Worm (Caenorhabditis elegans) whole organism, L1 larva: ENCODE data around the gene acbp-4.

Experiments used
- C16A3.4 ChIP-seq: fragments of 150-350 bp; optimal IDR thresholded peaks from 2 replicates; lab custom pipeline; 2014; ENCODE audit warnings: missing biosample characterization, missing genetic modification characterization
- C34B4.2 ChIP-seq: sonication (generic microtip); optimal IDR thresholded peaks from 2 replicates; lab custom pipeline; 2017; ENCODE audit warnings: mild to moderate bottlenecking, missing genetic modification characterization, missing compliant biosample characterization
- F16B12.6 ChIP-seq: fragments of 150-350 bp; optimal IDR thresholded peaks from 2 replicates; lab custom pipeline; 2014; ENCODE audit warnings: missing biosample characterization, missing genetic modification characterization
- aha-1 ChIP-seq: fragments of 150-350 bp; optimal IDR thresholded peaks from 2 replicates; lab custom pipeline; 2014; ENCODE audit warnings: missing biosample characterization, missing genetic modification characterization
- blmp-1 ChIP-seq: fragments of 150-350 bp; optimal IDR thresholded peaks from 2 replicates; lab custom pipeline; 2014; ENCODE audit warnings: missing biosample characterization, missing genetic modification characterization
- ceh-63 ChIP-seq: fragments of 200-800 bp; sonication (Bioruptor generic); optimal IDR thresholded peaks from 2 replicates; lab custom pipeline; 2018; ENCODE audit warnings: mild to moderate bottlenecking, missing genetic modification characterization, missing compliant biosample characterization
- ceh-82 ChIP-seq, 3 experiments: fragments of 150-350 bp in 1 of 3; sonication (generic microtip) in 2 of 3; optimal IDR thresholded peaks; 2 replicates each; lab custom pipeline; 2014 to 2017; ENCODE audit warnings: missing biosample characterization in 3 of 3, missing genetic modification characterization in 3 of 3
- dpl-1 ChIP-seq, 3 experiments: fragments of 150-350 bp in 2 of 3; sonication (generic microtip) in 1 of 3; optimal IDR thresholded peaks; 2 replicates each; lab custom pipeline; 2014 to 2017; ENCODE audit warnings: missing biosample characterization in 3 of 3, missing genetic modification characterization in 3 of 3, missing genetic modification reagents in 3 of 3
- dsc-1 ChIP-seq: sonication (generic microtip); optimal IDR thresholded peaks from 2 replicates; lab custom pipeline; 2016; ENCODE audit warnings: mild to moderate bottlenecking, missing genetic modification characterization, missing compliant biosample characterization
- efl-1 ChIP-seq, 4 experiments: fragments of 150-350 bp; optimal IDR thresholded peaks in 3 of 4; peaks in 1 of 4; 1 replicate in 1 of 4; 2 replicates in 3 of 4; lab custom pipeline; 2014; ENCODE audit warnings: missing biosample characterization in 2 of 4, missing genetic modification characterization in 2 of 4, missing genetic modification reagents in 2 of 4
- egl-27 ChIP-seq, 2 experiments: fragments of 150-350 bp in 1 of 2; sonication (generic microtip); optimal IDR thresholded peaks; 3 replicates each; lab custom pipeline; 2017 to 2018; ENCODE audit warnings: missing biosample characterization in 2 of 2, missing genetic modification characterization in 2 of 2, missing genetic modification reagents in 2 of 2
- elt-2 ChIP-seq: sonication (generic microtip); optimal IDR thresholded peaks from 2 replicates; lab custom pipeline; 2016; ENCODE audit warnings: missing genetic modification characterization, mild to moderate bottlenecking, inconsistent platforms, missing compliant biosample characterization, missing genetic modification reagents
- elt-3 ChIP-seq, 6 experiments: fragments of 150-350 bp in 1 of 6; sonication (generic microtip); optimal IDR thresholded peaks; 2 replicates each; lab custom pipeline; 2017 to 2018; ENCODE audit warnings: missing biosample characterization in 6 of 6, missing genetic modification characterization in 6 of 6, inconsistent platforms in 1 of 6
- grh-1 ChIP-seq: fragments of 200-800 bp; sonication (Bioruptor generic); IDR thresholded peaks from 2 replicates; pipeline ENCODE4 v1.3.6; 2022; ENCODE audit warnings: missing genetic modification reagents, missing genetic modification characterization, missing compliant biosample characterization
- isw-1 ChIP-seq: fragments of 200-800 bp; sonication (Bioruptor generic); IDR thresholded peaks from 2 replicates; pipeline ENCODE4 v1.3.6; 2022; ENCODE audit warnings: missing genetic modification characterization, missing compliant biosample characterization
- lin-13 ChIP-seq: fragments of 150-350 bp; optimal IDR thresholded peaks from 2 replicates; lab custom pipeline; 2014; ENCODE audit warnings: missing biosample characterization, missing genetic modification reagents, missing genetic modification characterization
- lin-14 ChIP-seq: fragments of 200-800 bp; sonication (Bioruptor generic); optimal IDR thresholded peaks from 2 replicates; lab custom pipeline; 2018; ENCODE audit warnings: mild to moderate bottlenecking, missing genetic modification characterization, moderate library complexity, missing compliant biosample characterization
- lin-35 ChIP-seq, 2 experiments: fragments of 150-350 bp; optimal IDR thresholded peaks; 2 replicates each; lab custom pipeline; 2014; ENCODE audit warnings: missing biosample characterization in 2 of 2, missing genetic modification characterization in 2 of 2, missing genetic modification reagents in 2 of 2
- lsy-2 ChIP-seq, 2 experiments: fragments of 150-350 bp; optimal IDR thresholded peaks; 2 replicates each; lab custom pipeline; 2014; ENCODE audit warnings: missing biosample characterization in 2 of 2, missing genetic modification characterization in 2 of 2
- mdl-1 ChIP-seq, 2 experiments: fragments of 150-350 bp; optimal IDR thresholded peaks; 2 replicates each; lab custom pipeline; 2014 to 2017; ENCODE audit warnings: missing biosample characterization in 2 of 2, missing genetic modification characterization in 2 of 2, inconsistent platforms in 1 of 2
- mep-1 ChIP-seq: fragments of 150-350 bp; optimal IDR thresholded peaks from 2 replicates; lab custom pipeline; 2014; ENCODE audit warnings: missing biosample characterization, missing genetic modification characterization
- nhr-19 ChIP-seq: fragments of 200-800 bp; sonication (Bioruptor generic); conservative IDR thresholded peaks from 2 replicates; pipeline ENCODE4 v1.3.6; 2022; ENCODE audit warnings: missing genetic modification characterization, missing compliant biosample characterization
- nhr-20 ChIP-seq: sonication (generic microtip); optimal IDR thresholded peaks from 2 replicates; lab custom pipeline; 2016; ENCODE audit warnings: mild to moderate bottlenecking, missing genetic modification characterization, missing compliant biosample characterization
- nhr-47 ChIP-seq: sonication (generic microtip); optimal IDR thresholded peaks from 2 replicates; lab custom pipeline; 2016; ENCODE audit warnings: mild to moderate bottlenecking, missing genetic modification characterization, moderate library complexity, missing compliant biosample characterization
- nhr-71 ChIP-seq: sonication (generic microtip); optimal IDR thresholded peaks from 2 replicates; lab custom pipeline; 2016; ENCODE audit warnings: mild to moderate bottlenecking, missing genetic modification characterization, moderate library complexity, missing compliant biosample characterization
- nhr-76 ChIP-seq: sonication (generic microtip); optimal IDR thresholded peaks from 2 replicates; lab custom pipeline; 2017; ENCODE audit warnings: missing biosample characterization, missing genetic modification characterization
- nhr-85 ChIP-seq: sonication (generic microtip); peaks from one replicate; lab custom pipeline; 2016; ENCODE audit warnings: missing genetic modification characterization, inconsistent platforms, missing compliant biosample characterization
- nhr-90 ChIP-seq: sonication (generic microtip); optimal IDR thresholded peaks from 2 replicates; lab custom pipeline; 2016; ENCODE audit warnings: mild to moderate bottlenecking, missing genetic modification characterization, missing compliant biosample characterization; ENCODE audit not compliant: poor library complexity
- pax-3 ChIP-seq: fragments of 200-800 bp; sonication (Bioruptor generic); optimal IDR thresholded peaks from 2 replicates; lab custom pipeline; 2018; ENCODE audit warnings: mild to moderate bottlenecking, missing genetic modification characterization, moderate library complexity, missing compliant biosample characterization
- rnt-1 ChIP-seq: sonication (generic microtip); optimal IDR thresholded peaks from 2 replicates; lab custom pipeline; 2016; ENCODE audit warnings: mild to moderate bottlenecking, missing genetic modification characterization, moderate library complexity, missing compliant biosample characterization
- skn-1 ChIP-seq: fragments of 150-350 bp; optimal IDR thresholded peaks from 2 replicates; lab custom pipeline; 2014; ENCODE audit warnings: missing biosample characterization, missing genetic modification characterization
- snu-23 ChIP-seq: sonication (generic microtip); optimal IDR thresholded peaks from 2 replicates; lab custom pipeline; 2016; ENCODE audit warnings: missing genetic modification characterization, missing compliant biosample characterization
- sox-4 ChIP-seq: sonication (generic microtip); optimal IDR thresholded peaks from 2 replicates; lab custom pipeline; 2016; ENCODE audit warnings: missing genetic modification characterization, missing compliant biosample characterization
- sup-37 ChIP-seq: fragments of 200-800 bp; sonication (Bioruptor generic); optimal IDR thresholded peaks from 2 replicates; lab custom pipeline; 2018; ENCODE audit warnings: mild to moderate bottlenecking, missing genetic modification characterization, missing compliant biosample characterization
- swsn-7 ChIP-seq: sonication (generic microtip); optimal IDR thresholded peaks from 2 replicates; lab custom pipeline; 2016; ENCODE audit warnings: missing genetic modification characterization, missing compliant biosample characterization
- tbx-2 ChIP-seq: sonication (generic microtip); optimal IDR thresholded peaks from 2 replicates; lab custom pipeline; 2016; ENCODE audit warnings: missing genetic modification characterization, missing compliant biosample characterization
- unc-130 ChIP-seq: fragments of 150-350 bp; optimal IDR thresholded peaks from 2 replicates; lab custom pipeline; 2017; ENCODE audit warnings: missing biosample characterization, missing genetic modification characterization, inconsistent platforms
- unc-86 ChIP-seq: sonication (generic microtip); optimal IDR thresholded peaks from 2 replicates; lab custom pipeline; 2016; ENCODE audit warnings: missing genetic modification characterization, missing compliant biosample characterization
- unc-98 ChIP-seq: fragments of 200-800 bp; sonication (Bioruptor generic); IDR thresholded peaks from 2 replicates; pipeline ENCODE4 v1.3.6; 2022; ENCODE audit warnings: missing genetic modification characterization, missing compliant biosample characterization
- xbp-1 ChIP-seq: sonication (generic microtip); optimal IDR thresholded peaks from 2 replicates; lab custom pipeline; 2016; ENCODE audit warnings: missing genetic modification characterization, missing compliant biosample characterization
- zag-1 ChIP-seq: fragments of 150-350 bp; optimal IDR thresholded peaks from 2 replicates; lab custom pipeline; 2014; ENCODE audit warnings: missing biosample characterization, missing genetic modification characterization
- ztf-11 ChIP-seq, 2 experiments: sonication (generic microtip); optimal IDR thresholded peaks; 2 replicates each; lab custom pipeline; 2016 to 2017; ENCODE audit warnings: missing genetic modification characterization in 2 of 2, missing biosample characterization in 1 of 2, missing compliant biosample characterization in 1 of 2

acbp-4 gene

DNA sequence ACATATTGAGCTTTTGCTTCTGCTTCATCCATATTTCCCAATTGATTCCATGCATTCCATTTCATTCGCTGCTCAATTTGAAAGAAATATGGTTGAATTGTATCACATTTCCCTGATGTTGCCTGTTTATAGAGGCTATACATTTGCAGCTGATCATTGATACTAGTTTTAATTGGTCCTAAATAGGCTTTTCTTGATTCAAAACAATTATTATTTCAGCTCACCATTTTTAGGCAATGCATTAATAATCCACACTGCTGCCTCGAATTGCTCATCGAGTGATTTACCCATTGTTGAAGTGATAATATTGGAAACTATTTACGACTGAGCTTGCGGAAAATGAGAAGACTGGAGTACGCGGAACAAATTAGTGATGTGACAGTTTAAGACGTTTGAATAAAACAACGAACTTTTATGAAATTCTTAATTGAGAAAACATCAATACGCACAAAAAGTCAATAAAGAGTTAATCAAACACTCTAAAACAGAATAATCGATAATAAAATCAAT, at the start of gene acbp-4:
TSS of gene acbp-4 (minus strand) at position 510 of the 510 bp plus-strand sequence.
- no peak for TF ChIP-seq sup-37 (GFP tag; lab: Kevin White, UChicago)
- no peak for TF ChIP-seq zag-1 (tag; lab: Kevin White, UChicago)
- no peak for TF ChIP-seq aha-1 (tag; lab: Kevin White, UChicago)
- no peak for TF ChIP-seq pax-3
- TF ChIP-seq ztf-11 (tag; optimal IDR thresholded peaks at IDR 0.05; lab: Kevin White, UChicago): no peak
- no peak for TF ChIP-seq swsn-7 (tag; lab: Kevin White, UChicago)
- TF ChIP-seq egl-27 (tag; optimal IDR thresholded peaks at IDR 0.05; lab: Kevin White, UChicago): no peak
- no peak for TF ChIP-seq nhr-19 (GFP tag; lab: Robert Waterston, UW)
- no peak for TF ChIP-seq elt-3 (tag; optimal IDR thresholded peaks at IDR 0.05; lab: Kevin White, UChicago)
- no peak for TF ChIP-seq nhr-47 (tag; lab: Kevin White, UChicago)
- no peak for TF ChIP-seq dpl-1 (GFP tag; optimal IDR thresholded peaks at IDR 0.05; lab: Kevin White, UChicago)
- no peak for TF ChIP-seq ceh-63 (GFP tag; lab: Kevin White, UChicago)
- TF ChIP-seq efl-1 (optimal IDR thresholded peaks at IDR 0.05; lab: Kevin White, UChicago): no peak
- TF ChIP-seq efl-1 (GFP tag; optimal IDR thresholded peaks at IDR 0.05 in 1 of 2; lab: Kevin White, UChicago): no peak
- TF ChIP-seq nhr-90 (tag; lab: Kevin White, UChicago): no peak
- TF ChIP-seq grh-1 (GFP tag; lab: Robert Waterston, UW): no peak
- TF ChIP-seq, all 84 proteins: peak for 0

DNA sequence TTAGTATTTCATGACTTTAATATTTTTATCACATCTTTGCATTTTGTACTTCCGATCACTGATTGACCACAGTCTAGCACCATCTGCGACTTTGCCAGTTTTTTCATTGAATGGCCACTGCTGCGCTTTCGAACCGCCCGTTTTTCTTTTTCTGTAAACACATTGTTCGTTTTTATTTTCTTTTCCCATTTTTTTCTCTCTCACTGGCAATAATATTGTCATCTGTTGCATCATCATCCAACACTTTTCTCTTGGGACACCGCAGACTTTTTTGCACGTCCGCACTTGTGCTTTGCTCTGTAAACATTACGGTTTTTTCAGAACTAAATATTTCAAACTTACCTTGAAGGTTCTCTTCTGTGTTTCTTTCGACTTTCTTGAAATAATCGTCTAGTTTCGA, 49.7 kb upstream of the acbp-4 start:
- TF ChIP-seq nhr-20 (tag; lab: Kevin White, UChicago) (peak; percentile 58), lin-14 (GFP tag; lab: Kevin White, UChicago) (peak; percentile 56), snu-23 (GFP tag; lab: Kevin White, UChicago) (peak; percentile 17), elt-3 (tag; optimal IDR thresholded peaks at IDR 0.05; lab: Kevin White, UChicago) (peak in 1 of 6 experiments; percentile 20), nhr-71 (no peak)

DNA sequence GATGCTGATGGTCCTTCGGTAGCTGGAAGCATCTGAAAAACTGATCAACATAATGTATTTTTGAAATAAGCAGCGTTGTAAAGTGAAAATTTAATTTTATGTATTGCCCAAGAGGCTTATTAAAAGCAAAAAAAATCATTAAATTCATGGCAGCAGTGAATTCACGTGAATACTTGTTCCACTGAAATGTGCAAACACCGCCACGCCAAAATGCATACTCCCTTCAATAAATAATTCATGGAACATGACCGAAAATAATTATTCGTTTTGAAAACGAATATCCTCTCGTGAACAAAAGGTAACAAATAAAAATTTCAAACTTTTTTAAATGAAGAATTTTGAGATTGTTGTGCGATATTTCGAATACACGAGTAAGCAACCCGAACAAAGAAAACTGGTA, 48.4 kb upstream of the acbp-4 start, which contains the start of gene F08F8.10:
TSS of gene F08F8.10 (minus strand) at position 38 of the 400 bp plus-strand sequence.
- TF ChIP-seq mdl-1 (tag; optimal IDR thresholded peaks at IDR 0.05; lab: Kevin White, UChicago) (peak in 1 of 2 experiments; percentile 61), unc-98 (GFP tag; lab: Robert Waterston, UW) (no peak), lin-14 (GFP tag; lab: Kevin White, UChicago) (peak; percentile 52), C34B4.2 (no peak), unc-86 (peak; percentile 92), lsy-2 (tag; optimal IDR thresholded peaks at IDR 0.05; lab: Kevin White, UChicago) (peak; percentile 63 to 64), snu-23 (GFP tag; lab: Kevin White, UChicago) (peak; percentile 61), nhr-47 (tag; lab: Kevin White, UChicago) (peak; percentile 35), C16A3.4 (peak; percentile 24), efl-1 (optimal IDR thresholded peaks at IDR 0.05; lab: Kevin White, UChicago) (peak; percentile 52 to 64), efl-1 (GFP tag; optimal IDR thresholded peaks at IDR 0.05 in 1 of 2; lab: Kevin White, UChicago) (peak; percentile 63 to 96), lin-35 (GFP tag; optimal IDR thresholded peaks at IDR 0.05; lab: Kevin White, UChicago) (peak; percentile 64 to 68), nhr-85 (peak; percentile 56), isw-1 (peak; percentile 4; the same call in 1 of the 2 replicates), lin-13 (GFP tag; lab: Kevin White, UChicago) (no peak), blmp-1 (tag; lab: Kevin White, UChicago) (peak; percentile 44), swsn-7 (tag; lab: Kevin White, UChicago) (peak; percentile 37), dsc-1 (peak; percentile 5), dpl-1 (GFP tag; optimal IDR thresholded peaks at IDR 0.05; lab: Kevin White, UChicago) (peak; percentile 33 to 65 (median 47)), elt-3 (tag; optimal IDR thresholded peaks at IDR 0.05; lab: Kevin White, UChicago) (peak in 1 of 6 experiments; percentile 1), mep-1 (peak; percentile 82), elt-2 (tag; lab: Kevin White, UChicago) (no peak), nhr-76 (tag; lab: Kevin White, UChicago) (no peak), skn-1 (tag; lab: Kevin White, UChicago) (no peak), rnt-1 (tag; lab: Kevin White, UChicago) (peak; percentile 23), tbx-2 (tag; lab: Kevin White, UChicago) (peak; percentile 9), F16B12.6 (tag; lab: Kevin White, UChicago) (peak; percentile 92), xbp-1 (tag; lab: Kevin White, UChicago) (peak; percentile 35), ceh-63 (GFP tag; lab: Kevin White, UChicago) (no peak), nhr-71 (peak; percentile 56), ceh-82 (tag; optimal IDR thresholded peaks at IDR 0.05; lab: Kevin White, UChicago) (peak in 1 of 3 experiments; percentile 18), sox-4 (tag; lab: Kevin White, UChicago) (no peak), unc-130 (tag; lab: Kevin White, UChicago) (peak; percentile 33), nhr-20 (tag; lab: Kevin White, UChicago) (peak; percentile 51)
